Worm (Caenorhabditis elegans): ENCODE results near the gene cth-1.

DNA sequence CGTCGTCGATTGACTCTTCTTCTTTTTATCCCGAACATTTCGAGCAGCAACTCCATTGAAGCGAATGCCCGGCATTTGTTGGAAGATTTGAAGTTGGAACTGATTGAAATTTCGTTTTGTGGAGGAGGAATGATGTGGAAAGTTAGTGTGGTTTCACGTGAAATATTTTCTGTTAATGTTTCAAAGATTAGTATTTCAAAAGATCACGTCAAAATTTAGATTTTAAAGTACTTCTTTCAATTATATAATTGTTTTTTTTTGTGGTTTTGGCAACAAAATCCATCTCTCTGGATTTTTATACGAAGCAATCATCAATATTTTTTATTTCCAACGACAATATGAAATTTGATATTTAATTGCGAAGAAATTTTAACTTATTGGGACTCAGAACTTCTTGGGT, 36.6 kb downstream of the cth-1 start, which contains the start of gene F44G3.7:
- TF ChIP-seq pqm-1 (tag; optimal IDR thresholded peaks at IDR 0.05) = no peak
- TF ChIP-seq nhr-25 (tag; optimal IDR thresholded peaks at IDR 0.05) = no peak
- no peak for TF ChIP-seq elt-1 (tag; optimal IDR thresholded peaks at IDR 0.05)
- no peak for TF ChIP-seq nfya-1 (tag; optimal IDR thresholded peaks at IDR 0.05; ENCODE audit: insufficient read depth)
- no peak for TF ChIP-seq ama-1 (optimal IDR thresholded peaks at IDR 0.05)
- no peak for TF ChIP-seq egl-27 (tag; optimal IDR thresholded peaks at IDR 0.05)
- TF ChIP-seq ZK546.5 (tag; optimal IDR thresholded peaks at IDR 0.05) = no peak
- no peak for TF ChIP-seq nhr-11 (tag; optimal IDR thresholded peaks at IDR 0.05)
- no peak for TF ChIP-seq elt-3 (tag; optimal IDR thresholded peaks at IDR 0.05)
